Fruit fly (Drosophila melanogaster): Measurements from ENCODE around the gene Or71a.

Gene Or71a

DNA sequence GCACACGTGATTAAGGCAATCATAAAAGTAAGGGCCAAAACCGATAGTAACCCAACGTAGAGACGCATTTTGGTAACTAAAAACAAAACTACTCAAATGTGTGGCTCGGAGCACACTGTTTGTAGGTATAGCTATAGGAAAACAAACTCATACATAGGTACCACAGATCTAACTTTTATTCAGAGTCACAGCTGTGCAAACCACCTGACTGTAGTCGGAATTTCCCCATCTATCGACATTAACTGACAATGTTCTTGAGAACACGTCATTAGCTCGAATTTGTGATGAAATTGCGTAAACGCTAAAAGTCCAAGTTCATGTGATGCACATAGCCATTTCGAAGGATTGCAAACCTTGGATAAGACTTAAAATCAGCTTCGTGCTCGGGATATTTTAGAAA is 28.9 kb downstream of the Or71a start, which contains the start of gene CG43678:
TSS of gene CG43678 (minus strand) at position 101 of the 400 bp plus-strand sequence.
- TF ChIP-seq CG2678 (tag; optimal IDR thresholded peaks at IDR 0.05): no peak
- TF ChIP-seq CG18599 (GFP tag; optimal IDR thresholded peaks at IDR 0.05): peak; percentile 11

- TF ChIP-seq CG12219 (GFP tag; optimal IDR thresholded peaks at IDR 0.05) (no peak), Lhr (GFP tag; optimal IDR thresholded peaks at IDR 0.05) (no peak), CG14667 (GFP tag; IDR thresholded peaks at IDR 0.05) (no peak), bcd (GFP tag; optimal IDR thresholded peaks at IDR 0.05) (no peak), Myb (GFP tag; optimal IDR thresholded peaks at IDR 0.05) (peak; percentile 39), MESR4 (GFP tag; optimal IDR thresholded peaks at IDR 0.05) (no peak), Atf3 (GFP tag; optimal IDR thresholded peaks at IDR 0.05) (no peak), CG15073 (GFP tag; optimal IDR thresholded peaks at IDR 0.05) (no peak), CG43689 (GFP tag; IDR thresholded peaks at IDR 0.05) (no peak), CG11247 (GFP tag; IDR thresholded peaks at IDR 0.05) (no peak), dimm (GFP tag; IDR thresholded peaks at IDR 0.05) (no peak), gcm (GFP tag; optimal IDR thresholded peaks at IDR 0.05) (no peak), CG10274 (GFP tag; optimal IDR thresholded peaks at IDR 0.05) (no peak), CG12104 (GFP tag; optimal IDR thresholded peaks at IDR 0.05) (no peak), CG7786 (GFP tag; optimal IDR thresholded peaks at IDR 0.05) (no peak), CG4282 (GFP tag; optimal IDR thresholded peaks at IDR 0.05) (no peak), row (GFP tag; IDR thresholded peaks at IDR 0.05) (no peak), pita (GFP tag; optimal IDR thresholded peaks at IDR 0.05) (peak; percentile 32), grau (tag; optimal IDR thresholded peaks at IDR 0.05) (peak; percentile 11), BEAF-32 (GFP tag; optimal IDR thresholded peaks at IDR 0.05) (no peak), btn (GFP tag; optimal IDR thresholded peaks at IDR 0.05) (no peak), gro (GFP tag; optimal IDR thresholded peaks at IDR 0.05) (no peak), CG18764 (GFP tag; optimal IDR thresholded peaks at IDR 0.05) (no peak), CG14441 (GFP tag; IDR thresholded peaks at IDR 0.05) (no peak; the same call in 1 of the 2 replicates), tx (GFP tag; optimal IDR thresholded peaks at IDR 0.05) (no peak), CG32772 (GFP tag; IDR thresholded peaks at IDR 0.05) (no peak), Optix (GFP tag; IDR thresholded peaks at IDR 0.05) (no peak), ftz-f1 (GFP tag; optimal IDR thresholded peaks at IDR 0.05) (no peak), odd (GFP tag; optimal IDR thresholded peaks at IDR 0.05) (no peak), CG13894 (tag; optimal IDR thresholded peaks at IDR 0.05) (no peak), ham (GFP tag; IDR thresholded peaks at IDR 0.05) (no peak), CG17829 (tag; optimal IDR thresholded peaks at IDR 0.05) (peak; percentile 2), Sry-β (GFP tag; optimal IDR thresholded peaks at IDR 0.05) (no peak), tap (tag; optimal IDR thresholded peaks at IDR 0.05) (no peak), CG12071 (GFP tag; optimal IDR thresholded peaks at IDR 0.05) (no peak), CG7963 (GFP tag; IDR thresholded peaks at IDR 0.05; ENCODE audit: partially characterized antibody) (peak; percentile 62; the same call in 1 of the 3 replicates), CG11695 (GFP tag; IDR thresholded peaks at IDR 0.05) (no peak), CG1603 (tag; optimal IDR thresholded peaks at IDR 0.05) (peak; percentile 15), CTCF (GFP tag; optimal IDR thresholded peaks at IDR 0.05) (peak; percentile 94), exex (tag; optimal IDR thresholded peaks at IDR 0.05) (no peak), CG18262 (tag; optimal IDR thresholded peaks at IDR 0.05) (no peak), ttk (GFP tag; IDR thresholded peaks at IDR 0.05) (no peak), dmrt11E (tag; optimal IDR thresholded peaks at IDR 0.05) (peak; percentile 21), CG17359 (tag; optimal IDR thresholded peaks at IDR 0.05) (no peak), Spps (tag; optimal IDR thresholded peaks at IDR 0.05) (no peak), Hmx (GFP tag; optimal IDR thresholded peaks at IDR 0.05) (no peak), CG4328 (GFP tag; optimal IDR thresholded peaks at IDR 0.05) (no peak), stwl (tag; optimal IDR thresholded peaks at IDR 0.05) (peak; percentile 57)
Observed at dm6 chr3L:15048091-15048490, 30.2 kb downstream of the Or71a start.
